ENCODE assay signal across 1 fruit fly cellular context in the genomic region with DNA sequence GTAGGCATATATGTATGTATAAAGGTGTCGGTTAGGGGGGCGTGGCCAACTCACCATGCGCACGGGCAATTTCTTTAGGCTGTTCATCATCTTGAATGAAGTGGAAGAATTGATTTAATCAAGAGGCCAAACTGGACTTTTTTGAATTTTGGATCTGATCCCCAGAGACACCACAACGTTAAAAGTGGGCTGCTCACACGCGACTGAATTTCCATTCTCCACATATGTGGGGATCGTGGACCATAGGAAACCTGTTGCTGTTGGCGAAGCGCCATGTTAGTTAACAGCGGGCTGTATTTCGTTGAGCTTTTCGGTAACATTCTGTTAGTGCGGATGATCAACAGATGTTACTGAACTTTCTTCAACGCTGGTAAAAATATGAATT.
TF ChIP-seq lines count a peak whose summit lies in the region.

A gene (minus strand): TSS at position 208 of the 385 bp plus-strand sequence.

TF ChIP-seq in whole organism, embryonic, 481 proteins besides CTCF, POLR2A, EP300 and RAD21 (continued from another document and continues in another):
- TF ChIP-seq CG7372 (GFP tag; IDR thresholded peaks at IDR 0.05; lab: Robert Waterston, UW), result no peak
- TF ChIP-seq ind (GFP tag; optimal IDR thresholded peaks at IDR 0.05; lab: Kevin White, UChicago), result no peak
- no peak for TF ChIP-seq crp (GFP tag; optimal IDR thresholded peaks at IDR 0.05; lab: Kevin White, UChicago)
- TF ChIP-seq CG1603 (tag; optimal IDR thresholded peaks at IDR 0.05; lab: Kevin White, UChicago), result peak; percentile 29
- TF ChIP-seq Chrac-16 (GFP tag; optimal IDR thresholded peaks at IDR 0.05; lab: Kevin White, UChicago), result no peak
- TF ChIP-seq Oaz (GFP tag; IDR thresholded peaks at IDR 0.05; lab: Robert Waterston, UW), result no peak
- peak; percentile 48; the same call in 1 of the 2 replicates for TF ChIP-seq CG32532 (GFP tag; IDR thresholded peaks at IDR 0.05; lab: Robert Waterston, UW)
- TF ChIP-seq sna (GFP tag; IDR thresholded peaks at IDR 0.05; lab: Robert Waterston, UW; ENCODE audit: partially characterized antibody), result no peak
- no peak for TF ChIP-seq Gug (GFP tag; IDR thresholded peaks at IDR 0.05; lab: Robert Waterston, UW)
- no peak for TF ChIP-seq CG18764 (GFP tag; optimal IDR thresholded peaks at IDR 0.05; lab: Kevin White, UChicago)
- TF ChIP-seq Doc3 (GFP tag; IDR thresholded peaks at IDR 0.05; lab: Robert Waterston, UW; ENCODE audit: partially characterized antibody), result no peak
- TF ChIP-seq dmrt99B (tag; optimal IDR thresholded peaks at IDR 0.05; lab: Kevin White, UChicago), result no peak
- peak; percentile 12 for TF ChIP-seq mirr (GFP tag; optimal IDR thresholded peaks at IDR 0.05; lab: Kevin White, UChicago)
- TF ChIP-seq CG17912 (GFP tag; optimal IDR thresholded peaks at IDR 0.05; lab: Kevin White, UChicago), result no peak
- no peak for TF ChIP-seq HLH3B (GFP tag; IDR thresholded peaks at IDR 0.05; lab: Robert Waterston, UW)
- TF ChIP-seq Dad (GFP tag; optimal IDR thresholded peaks at IDR 0.05; lab: Kevin White, UChicago), result peak; percentile 12
- TF ChIP-seq CG2116 (GFP tag; optimal IDR thresholded peaks at IDR 0.05; lab: Kevin White, UChicago), result no peak
- TF ChIP-seq CG1529 (GFP tag; optimal IDR thresholded peaks at IDR 0.05; lab: Kevin White, UChicago), result no peak
- TF ChIP-seq CG1832 (GFP tag; optimal IDR thresholded peaks at IDR 0.05; lab: Kevin White, UChicago), result no peak
- TF ChIP-seq bab2 (GFP tag; optimal IDR thresholded peaks at IDR 0.05; lab: Kevin White, UChicago), result no peak
- TF ChIP-seq ham (GFP tag; IDR thresholded peaks at IDR 0.05; lab: Robert Waterston, UW), result no peak; the same call in 1 of the 2 replicates
- TF ChIP-seq Oli (tag; optimal IDR thresholded peaks at IDR 0.05; lab: Kevin White, UChicago), result no peak
- TF ChIP-seq CG4854 (GFP tag; optimal IDR thresholded peaks at IDR 0.05; lab: Kevin White, UChicago), result no peak
- TF ChIP-seq nerfin-1 (tag; optimal IDR thresholded peaks at IDR 0.05; lab: Kevin White, UChicago), result peak; percentile 6
- TF ChIP-seq CG8281 (tag; optimal IDR thresholded peaks at IDR 0.05; lab: Kevin White, UChicago), result no peak
- TF ChIP-seq dm (GFP tag; optimal IDR thresholded peaks at IDR 0.05; lab: Kevin White, UChicago), result no peak
- TF ChIP-seq Lim3 (GFP tag; IDR thresholded peaks at IDR 0.05; lab: Robert Waterston, UW), result no peak
- TF ChIP-seq dmrt11E (tag; optimal IDR thresholded peaks at IDR 0.05; lab: Kevin White, UChicago), result no peak
- no peak for TF ChIP-seq CG11723 (GFP tag; optimal IDR thresholded peaks at IDR 0.05; lab: Kevin White, UChicago)
- TF ChIP-seq bigmax (GFP tag; optimal IDR thresholded peaks at IDR 0.05; lab: Kevin White, UChicago), result no peak
- TF ChIP-seq CG4404 (GFP tag; IDR thresholded peaks at IDR 0.05; lab: Robert Waterston, UW), result no peak
- no peak for TF ChIP-seq slou (GFP tag; optimal IDR thresholded peaks at IDR 0.05; lab: Kevin White, UChicago)
- TF ChIP-seq Med (GFP tag; lab: Kevin White, UChicago), result peak; percentile 92
- no peak for TF ChIP-seq CG9932 (GFP tag; IDR thresholded peaks at IDR 0.05; lab: Robert Waterston, UW)
- peak in 1 of 2 experiments; percentile 2 for TF ChIP-seq Hr51 (GFP tag; optimal IDR thresholded peaks at IDR 0.05; lab: Kevin White, UChicago)
- TF ChIP-seq ranshi (GFP tag; IDR thresholded peaks at IDR 0.05; lab: Robert Waterston, UW), result no peak; the same call in 1 of the 2 replicates
- TF ChIP-seq CG8765 (GFP tag; IDR thresholded peaks at IDR 0.05; lab: Robert Waterston, UW), result no peak
- TF ChIP-seq CG15479 (GFP tag; optimal IDR thresholded peaks at IDR 0.05; lab: Kevin White, UChicago), result no peak
- no peak for TF ChIP-seq CkIIα-i1 (GFP tag; IDR thresholded peaks at IDR 0.05; lab: Robert Waterston, UW)
- no peak for TF ChIP-seq Camta (GFP tag; optimal IDR thresholded peaks at IDR 0.05; lab: Kevin White, UChicago)
- no peak for TF ChIP-seq CG14965 (GFP tag; optimal IDR thresholded peaks at IDR 0.05; lab: Kevin White, UChicago; ENCODE audit: borderline replicate concordance)
- TF ChIP-seq chn (GFP tag; optimal IDR thresholded peaks at IDR 0.05; lab: Kevin White, UChicago), result no peak
- TF ChIP-seq MTF-1 (GFP tag; optimal IDR thresholded peaks at IDR 0.05; lab: Kevin White, UChicago; ENCODE audit: borderline replicate concordance), result no peak
- TF ChIP-seq CG13296 (GFP tag; optimal IDR thresholded peaks at IDR 0.05; lab: Kevin White, UChicago), result peak; percentile 47
- TF ChIP-seq oc (tag; optimal IDR thresholded peaks at IDR 0.05; lab: Kevin White, UChicago), result no peak
- TF ChIP-seq CG9215 (GFP tag; IDR thresholded peaks at IDR 0.05; lab: Robert Waterston, UW), result no peak
- TF ChIP-seq kay (GFP tag; optimal IDR thresholded peaks at IDR 0.05; lab: Kevin White, UChicago), result no peak
- peak; percentile 33 for TF ChIP-seq fd64A (GFP tag; optimal IDR thresholded peaks at IDR 0.05; lab: Kevin White, UChicago)
- TF ChIP-seq tna (GFP tag; IDR thresholded peaks at IDR 0.05; lab: Robert Waterston, UW; ENCODE audit: partially characterized antibody), result no peak; the same call in 1 of the 2 replicates
- TF ChIP-seq schlank (tag; optimal IDR thresholded peaks at IDR 0.05; lab: Kevin White, UChicago), result no peak
- TF ChIP-seq hth (optimal IDR thresholded peaks at IDR 0.05; lab: Kevin White, UChicago), result no peak
- no peak for TF ChIP-seq Dll (GFP tag; IDR thresholded peaks at IDR 0.05; lab: Robert Waterston, UW; ENCODE audit: partially characterized antibody)
- no peak for TF ChIP-seq sc (optimal IDR thresholded peaks at IDR 0.05; lab: Kevin White, UChicago)
- TF ChIP-seq sc (GFP tag; optimal IDR thresholded peaks at IDR 0.05; lab: Kevin White, UChicago), result no peak
- TF ChIP-seq CG4360 (GFP tag; IDR thresholded peaks at IDR 0.05; lab: Robert Waterston, UW), result no peak
- peak in 1 of 2 experiments; percentile 19 for TF ChIP-seq Eip74EF (GFP tag; optimal IDR thresholded peaks at IDR 0.05; lab: Kevin White, UChicago)
- no peak for TF ChIP-seq Sox100B (GFP tag; optimal IDR thresholded peaks at IDR 0.05; lab: Kevin White, UChicago)
- TF ChIP-seq C15 (GFP tag; IDR thresholded peaks at IDR 0.05; lab: Robert Waterston, UW), result no peak
- peak; percentile 70 for TF ChIP-seq lilli (GFP tag; optimal IDR thresholded peaks at IDR 0.05; lab: Kevin White, UChicago)
- no peak for TF ChIP-seq CG16863 (GFP tag; optimal IDR thresholded peaks at IDR 0.05; lab: Kevin White, UChicago)
- TF ChIP-seq ttk (GFP tag; IDR thresholded peaks at IDR 0.05; lab: Robert Waterston, UW), result no peak
- no peak for TF ChIP-seq CG11560 (tag; IDR thresholded peaks at IDR 0.05; lab: Robert Waterston, UW)
- TF ChIP-seq knrl (GFP tag; IDR thresholded peaks at IDR 0.05; lab: Robert Waterston, UW; ENCODE audit: partially characterized antibody), result no peak
- TF ChIP-seq dysf (GFP tag; IDR thresholded peaks at IDR 0.05; lab: Robert Waterston, UW), result no peak; the same call in 2 of the 3 replicates
- peak; percentile 71 for TF ChIP-seq B-H2 (GFP tag; optimal IDR thresholded peaks at IDR 0.05; lab: Kevin White, UChicago)
- no peak for TF ChIP-seq CG17328 (GFP tag; IDR thresholded peaks at IDR 0.05; lab: Robert Waterston, UW)
- no peak for TF ChIP-seq bowl (GFP tag; IDR thresholded peaks at IDR 0.05; lab: Robert Waterston, UW)
- TF ChIP-seq D19B (GFP tag; optimal IDR thresholded peaks at IDR 0.05; lab: Kevin White, UChicago), result no peak
- peak; percentile 61 for TF ChIP-seq Deaf1 (tag; optimal IDR thresholded peaks at IDR 0.05; lab: Kevin White, UChicago)
- no peak for TF ChIP-seq Neu2 (GFP tag; optimal IDR thresholded peaks at IDR 0.05; lab: Kevin White, UChicago; ENCODE audit: borderline replicate concordance)
- no peak for TF ChIP-seq Dip3 (GFP tag; optimal IDR thresholded peaks at IDR 0.05; lab: Kevin White, UChicago)
- no peak for TF ChIP-seq CG12104 (GFP tag; optimal IDR thresholded peaks at IDR 0.05; lab: Kevin White, UChicago)
- no peak for TF ChIP-seq CG8478 (optimal IDR thresholded peaks at IDR 0.05; lab: Kevin White, UChicago)
- no peak for TF ChIP-seq H2.0 (GFP tag; IDR thresholded peaks at IDR 0.05; lab: Robert Waterston, UW)
- no peak for TF ChIP-seq unc-4 (GFP tag; IDR thresholded peaks at IDR 0.05; lab: Robert Waterston, UW; ENCODE audit: partially characterized antibody)
- TF ChIP-seq CG6791 (GFP tag; IDR thresholded peaks at IDR 0.05; lab: Robert Waterston, UW; ENCODE audit: partially characterized antibody), result peak; percentile 28; the same call in 1 of the 3 replicates
- peak; percentile 63 for TF ChIP-seq HmgZ (tag; optimal IDR thresholded peaks at IDR 0.05; lab: Kevin White, UChicago)
- no peak for TF ChIP-seq CG10274 (GFP tag; optimal IDR thresholded peaks at IDR 0.05; lab: Kevin White, UChicago)
- TF ChIP-seq da (GFP tag; optimal IDR thresholded peaks at IDR 0.05; lab: Kevin White, UChicago), result no peak
- no peak for TF ChIP-seq CG7839 (tag; optimal IDR thresholded peaks at IDR 0.05; lab: Kevin White, UChicago)
- TF ChIP-seq CG16813 (GFP tag; IDR thresholded peaks at IDR 0.05; lab: Robert Waterston, UW; ENCODE audit: partially characterized antibody), result no peak
- TF ChIP-seq zen (tag; optimal IDR thresholded peaks at IDR 0.05; lab: Kevin White, UChicago), result no peak
- TF ChIP-seq CG11247 (GFP tag; IDR thresholded peaks at IDR 0.05; lab: Robert Waterston, UW), result 0 out of 2 replicates have a peak, but pooled peaks have one; percentile 28
- TF ChIP-seq Tbp (GFP tag; optimal IDR thresholded peaks at IDR 0.05; lab: Kevin White, UChicago), result no peak
- no peak for TF ChIP-seq twi (tag; optimal IDR thresholded peaks at IDR 0.05; lab: Kevin White, UChicago)
- no peak for TF ChIP-seq trem (tag; optimal IDR thresholded peaks at IDR 0.05; lab: Kevin White, UChicago)
- TF ChIP-seq BEAF-32 (GFP tag; optimal IDR thresholded peaks at IDR 0.05; lab: Kevin White, UChicago), result no peak
- no peak for TF ChIP-seq Sry-δ (GFP tag; optimal IDR thresholded peaks at IDR 0.05; lab: Kevin White, UChicago)
- no peak for TF ChIP-seq Ets97D (GFP tag; optimal IDR thresholded peaks at IDR 0.05; lab: Kevin White, UChicago)
- TF ChIP-seq ase (GFP tag; IDR thresholded peaks at IDR 0.05; lab: Robert Waterston, UW), result no peak
- peak; percentile 49 for TF ChIP-seq Hand (GFP tag; optimal IDR thresholded peaks at IDR 0.05; lab: Kevin White, UChicago)
- no peak for TF ChIP-seq zen2 (GFP tag; IDR thresholded peaks at IDR 0.05; lab: Robert Waterston, UW; ENCODE audit: partially characterized antibody)
- TF ChIP-seq Rx (GFP tag; IDR thresholded peaks at IDR 0.05; lab: Robert Waterston, UW), result no peak
- no peak for TF ChIP-seq Fer2 (tag; optimal IDR thresholded peaks at IDR 0.05; lab: Kevin White, UChicago)
- TF ChIP-seq otp (GFP tag; IDR thresholded peaks at IDR 0.05; lab: Robert Waterston, UW), result no peak
- no peak for TF ChIP-seq CG17802 (tag; optimal IDR thresholded peaks at IDR 0.05; lab: Kevin White, UChicago)
- TF ChIP-seq CG17612 (GFP tag; IDR thresholded peaks at IDR 0.05; lab: Robert Waterston, UW), result no peak
- peak; percentile 7 for TF ChIP-seq sd (tag; optimal IDR thresholded peaks at IDR 0.05; lab: Kevin White, UChicago)
- TF ChIP-seq CG13287 (GFP tag; IDR thresholded peaks at IDR 0.05; lab: Robert Waterston, UW; ENCODE audit: partially characterized antibody), result peak; percentile 5; the same call in 1 of the 2 replicates
- no peak for TF ChIP-seq peb (GFP tag; IDR thresholded peaks at IDR 0.05; lab: Robert Waterston, UW)
- no peak for TF ChIP-seq CG10267 (tag; optimal IDR thresholded peaks at IDR 0.05; lab: Kevin White, UChicago)
- TF ChIP-seq CG6654 (GFP tag; optimal IDR thresholded peaks at IDR 0.05; lab: Kevin White, UChicago), result no peak
- no peak for TF ChIP-seq dimm (GFP tag; IDR thresholded peaks at IDR 0.05; lab: Robert Waterston, UW)
- no peak for TF ChIP-seq grau (tag; optimal IDR thresholded peaks at IDR 0.05; lab: Kevin White, UChicago)
- TF ChIP-seq BtbVII (GFP tag; optimal IDR thresholded peaks at IDR 0.05; lab: Kevin White, UChicago), result peak; percentile 43
- TF ChIP-seq Dp (GFP tag; optimal IDR thresholded peaks at IDR 0.05; lab: Kevin White, UChicago), result no peak
- TF ChIP-seq CG15011 (GFP tag; optimal IDR thresholded peaks at IDR 0.05; lab: Kevin White, UChicago), result no peak
- no peak; the same call in 1 of the 2 replicates for TF ChIP-seq CG14441 (GFP tag; IDR thresholded peaks at IDR 0.05; lab: Robert Waterston, UW)
- peak; percentile 31 for TF ChIP-seq onecut (GFP tag; IDR thresholded peaks at IDR 0.05; lab: Robert Waterston, UW)
- TF ChIP-seq CG3726 (GFP tag; IDR thresholded peaks at IDR 0.05; lab: Robert Waterston, UW), result no peak
- TF ChIP-seq ci (GFP tag; IDR thresholded peaks at IDR 0.05; lab: Robert Waterston, UW), result peak; percentile 83; the same call in 2 of the 3 replicates
- no peak for TF ChIP-seq fru (optimal IDR thresholded peaks at IDR 0.05; lab: Kevin White, UChicago)
- TF ChIP-seq bbx (GFP tag; IDR thresholded peaks at IDR 0.05; lab: Robert Waterston, UW; ENCODE audit: partially characterized antibody), result peak; percentile 59; the same call in 1 of the 2 replicates
- no peak for TF ChIP-seq CG17186 (GFP tag; optimal IDR thresholded peaks at IDR 0.05; lab: Kevin White, UChicago)
- TF ChIP-seq lab (GFP tag; optimal IDR thresholded peaks at IDR 0.05; lab: Kevin White, UChicago), result peak; percentile 65
- no peak for TF ChIP-seq Doc2 (GFP tag; IDR thresholded peaks at IDR 0.05; lab: Robert Waterston, UW)
- TF ChIP-seq B-H1 (GFP tag; IDR thresholded peaks at IDR 0.05; lab: Robert Waterston, UW), result no peak
- no peak for TF ChIP-seq CG32772 (GFP tag; IDR thresholded peaks at IDR 0.05; lab: Robert Waterston, UW)
- TF ChIP-seq CG34422 (GFP tag; IDR thresholded peaks at IDR 0.05; lab: Robert Waterston, UW), result no peak
- TF ChIP-seq Nf-YC (tag; optimal IDR thresholded peaks at IDR 0.05; lab: Kevin White, UChicago), result no peak
- TF ChIP-seq Nf-YA (GFP tag; IDR thresholded peaks at IDR 0.05; lab: Robert Waterston, UW), result no peak
- TF ChIP-seq CG9817 (tag; optimal IDR thresholded peaks at IDR 0.05; lab: Kevin White, UChicago), result no peak
- TF ChIP-seq ATbp (GFP tag; optimal IDR thresholded peaks at IDR 0.05; lab: Kevin White, UChicago), result no peak
- peak; percentile 45 for TF ChIP-seq HHEX (GFP tag; optimal IDR thresholded peaks at IDR 0.05; lab: Kevin White, UChicago)
- TF ChIP-seq jing (GFP tag; optimal IDR thresholded peaks at IDR 0.05; lab: Kevin White, UChicago), result no peak
- TF ChIP-seq dpn (GFP tag; optimal IDR thresholded peaks at IDR 0.05; lab: Kevin White, UChicago), result no peak
- no peak for TF ChIP-seq CG8290 (GFP tag; optimal IDR thresholded peaks at IDR 0.05; lab: Kevin White, UChicago)
- peak in 1 of 2 experiments; percentile 79 for TF ChIP-seq CG8290 (tag; optimal IDR thresholded peaks at IDR 0.05; lab: Kevin White, UChicago)
- TF ChIP-seq Hmr (GFP tag; optimal IDR thresholded peaks at IDR 0.05; lab: Kevin White, UChicago), result peak; percentile 20
- no peak for TF ChIP-seq hb (GFP tag; IDR thresholded peaks at IDR 0.05; lab: Robert Waterston, UW; ENCODE audit: partially characterized antibody)
